Worm (Caenorhabditis elegans): ENCODE results near the gene Y39A3B.8.

Y39A3B.8 gene

ce11 chrIII:1982597-1983244 lies 5.1 kb upstream of the Y39A3B.8 start, which contains the start of gene srd-66:
TSS of gene srd-66 (minus strand) at chrIII:1982647.
- TF ChIP-seq ets-4 (tag; optimal IDR thresholded peaks at IDR 0.05) (no peak), ceh-48 (tag; optimal IDR thresholded peaks at IDR 0.05) (no peak), hlh-30 (tag; optimal IDR thresholded peaks at IDR 0.05; ENCODE audit: insufficient read depth) (no peak), che-1 (tag; optimal IDR thresholded peaks at IDR 0.05) (no peak), syd-9 (tag; optimal IDR thresholded peaks at IDR 0.05) (no peak), pax-1 (tag; optimal IDR thresholded peaks at IDR 0.05) (no peak), dmd-4 (tag; optimal IDR thresholded peaks at IDR 0.05; ENCODE audit: borderline replicate concordance) (no peak)

ce11 chrIII:1984860-1985259 lies 2.9 kb upstream of the Y39A3B.8 start, which contains the start of gene Y39A3B.7:
TSS of gene Y39A3B.7 (minus strand) at chrIII:1984960.
- TF ChIP-seq sox-2 (GFP tag; IDR thresholded peaks at IDR 0.05), result no peak
- TF ChIP-seq pax-1 (tag; optimal IDR thresholded peaks at IDR 0.05), result no peak
- TF ChIP-seq madf-2 (tag; optimal IDR thresholded peaks at IDR 0.05), result no peak
- TF ChIP-seq ceh-22 (tag; optimal IDR thresholded peaks at IDR 0.05), result no peak
- no peak for TF ChIP-seq zip-5 (tag; optimal IDR thresholded peaks at IDR 0.05)
- no peak for TF ChIP-seq hlh-8 (tag; optimal IDR thresholded peaks at IDR 0.05)
- no peak for TF ChIP-seq pag-3 (tag; optimal IDR thresholded peaks at IDR 0.05; ENCODE audit: borderline replicate concordance)
- TF ChIP-seq K09A11.1 (tag; optimal IDR thresholded peaks at IDR 0.05; ENCODE audit: insufficient read depth), result no peak
- no peak for TF ChIP-seq ceh-24 (tag; optimal IDR thresholded peaks at IDR 0.05)
- TF ChIP-seq syd-9 (tag; optimal IDR thresholded peaks at IDR 0.05), result no peak
- TF ChIP-seq ceh-6 (GFP tag; optimal IDR thresholded peaks at IDR 0.05), result no peak
- no peak for TF ChIP-seq dve-1 (tag; optimal IDR thresholded peaks at IDR 0.05)

- TF ChIP-seq C38D4.7 (GFP tag; optimal IDR thresholded peaks at IDR 0.05), result no peak
- TF ChIP-seq che-1 (tag; optimal IDR thresholded peaks at IDR 0.05), result no peak
- no peak for TF ChIP-seq ceh-48 (tag; optimal IDR thresholded peaks at IDR 0.05)
- TF ChIP-seq hlh-8 (tag; optimal IDR thresholded peaks at IDR 0.05), result no peak
- no peak for TF ChIP-seq ceh-22 (tag; optimal IDR thresholded peaks at IDR 0.05)
- TF ChIP-seq pros-1 (tag; optimal IDR thresholded peaks at IDR 0.05), result no peak
- no peak for TF ChIP-seq fkh-6 (tag; optimal IDR thresholded peaks at IDR 0.05)
- no peak for TF ChIP-seq sdc-2 (tag; optimal IDR thresholded peaks at IDR 0.05)
- TF ChIP-seq ceh-30 (tag; optimal IDR thresholded peaks at IDR 0.05), result no peak
- no peak for TF ChIP-seq dve-1 (tag; optimal IDR thresholded peaks at IDR 0.05)
- TF ChIP-seq madf-2 (tag; optimal IDR thresholded peaks at IDR 0.05), result no peak
These were observed 2.1 kb downstream of the Y39A3B.8 start for ce11 chrIII:1989940-1990339.

- TF ChIP-seq fax-1 (tag; optimal IDR thresholded peaks at IDR 0.05) (no peak), ceh-31 (tag; optimal IDR thresholded peaks at IDR 0.05) (no peak), ceh-45 (GFP tag; IDR thresholded peaks at IDR 0.05) (no peak), dve-1 (tag; optimal IDR thresholded peaks at IDR 0.05) (no peak), unc-3 (GFP tag; conservative IDR thresholded peaks at IDR 0.05) (no peak), unc-3 (tag; optimal IDR thresholded peaks at IDR 0.05) (no peak), unc-55 (GFP tag; optimal IDR thresholded peaks at IDR 0.05) (no peak), syd-9 (tag; optimal IDR thresholded peaks at IDR 0.05) (no peak)
These were observed 9.8 kb downstream of the Y39A3B.8 start, which contains the start of gene lgc-42 for ce11 chrIII:1997569-1997968. TSS of gene lgc-42 (plus strand) at chrIII:1997869.

ce11 chrIII:2001210-2001609 lies 13.4 kb downstream of the Y39A3B.8 start:
- TF ChIP-seq ceh-31 (tag; optimal IDR thresholded peaks at IDR 0.05), result no peak
- TF ChIP-seq ceh-48 (tag; optimal IDR thresholded peaks at IDR 0.05), result peak; percentile 21

- TF ChIP-seq pag-3 (tag; optimal IDR thresholded peaks at IDR 0.05; ENCODE audit: borderline replicate concordance), result no peak
- TF ChIP-seq T23F11.4 (GFP tag; optimal IDR thresholded peaks at IDR 0.05), result no peak
These were observed 17.9 kb downstream of the Y39A3B.8 start, which contains the start of gene Y39A3B.1 for ce11 chrIII:2005729-2006128. TSS of gene Y39A3B.1 (plus strand) at chrIII:2006029.

Data from whole organism, late embryonic.